Fruit fly (Drosophila melanogaster): ENCODE measurements around the gene CG7215.

The CG7215 gene

dm6 chr3R:18121385-18122151, 45.5 kb downstream of the CG7215 start (continued):
- TF ChIP-seq dimm (GFP tag; IDR thresholded peaks at IDR 0.05) (no peak), Ets97D (GFP tag; optimal IDR thresholded peaks at IDR 0.05) (no peak), CG12155 (GFP tag; optimal IDR thresholded peaks at IDR 0.05) (no peak), emc (GFP tag; optimal IDR thresholded peaks at IDR 0.05) (no peak), CkIIα-i1 (GFP tag; IDR thresholded peaks at IDR 0.05) (no peak), Fer3 (tag; optimal IDR thresholded peaks at IDR 0.05) (no peak), Fer1 (GFP tag; optimal IDR thresholded peaks at IDR 0.05) (no peak), btn (GFP tag; optimal IDR thresholded peaks at IDR 0.05) (no peak), CG13894 (tag; optimal IDR thresholded peaks at IDR 0.05) (no peak), dan (GFP tag; IDR thresholded peaks at IDR 0.05) (no peak), zfh1 (GFP tag; IDR thresholded peaks at IDR 0.05) (no peak), jigr1 (GFP tag; IDR thresholded peaks at IDR 0.05) (no peak), nom (GFP tag; optimal IDR thresholded peaks at IDR 0.05) (no peak), CG9215 (GFP tag; IDR thresholded peaks at IDR 0.05) (no peak), H2.0 (GFP tag; IDR thresholded peaks at IDR 0.05) (no peak), Jarid2 (GFP tag; optimal IDR thresholded peaks at IDR 0.05) (peak; percentile 91), Side (GFP tag; optimal IDR thresholded peaks at IDR 0.05) (no peak), CG1832 (GFP tag; optimal IDR thresholded peaks at IDR 0.05) (no peak), CG10543 (GFP tag; optimal IDR thresholded peaks at IDR 0.05) (peak; percentile 49), ara (GFP tag; IDR thresholded peaks at IDR 0.05) (no peak), Eip74EF (GFP tag; optimal IDR thresholded peaks at IDR 0.05) (no peak), bcd (GFP tag; optimal IDR thresholded peaks at IDR 0.05) (no peak), croc (GFP tag; conservative IDR thresholded peaks at IDR 0.05) (no peak), bbx (GFP tag; IDR thresholded peaks at IDR 0.05; ENCODE audit: partially characterized antibody) (peak; percentile 42; the same call in 1 of the 2 replicates), nerfin-2 (GFP tag; IDR thresholded peaks at IDR 0.05; ENCODE audit: partially characterized antibody) (no peak), Hey (tag; optimal IDR thresholded peaks at IDR 0.05) (peak; percentile 44), al (GFP tag; IDR thresholded peaks at IDR 0.05) (no peak), CG17361 (GFP tag; IDR thresholded peaks at IDR 0.05) (no peak), Hmx (GFP tag; optimal IDR thresholded peaks at IDR 0.05) (no peak), CG9797 (GFP tag; optimal IDR thresholded peaks at IDR 0.05) (no peak), bab2 (GFP tag; optimal IDR thresholded peaks at IDR 0.05) (no peak), klu (GFP tag; IDR thresholded peaks at IDR 0.05) (no peak), Ravus (GFP tag; IDR thresholded peaks at IDR 0.05) (no peak), CG15479 (GFP tag; optimal IDR thresholded peaks at IDR 0.05) (no peak), Aef1 (GFP tag; IDR thresholded peaks at IDR 0.05) (no peak), CG6175 (GFP tag; IDR thresholded peaks at IDR 0.05) (no peak), CG10654 (GFP tag; optimal IDR thresholded peaks at IDR 0.05) (no peak), CG4707 (GFP tag; optimal IDR thresholded peaks at IDR 0.05) (no peak), CG10147 (GFP tag; optimal IDR thresholded peaks at IDR 0.05) (no peak), CG1529 (GFP tag; optimal IDR thresholded peaks at IDR 0.05) (no peak), Optix (GFP tag; IDR thresholded peaks at IDR 0.05) (no peak), cad (GFP tag; optimal IDR thresholded peaks at IDR 0.05) (peak; percentile 31), CG3065 (GFP tag; optimal IDR thresholded peaks at IDR 0.05) (no peak), CG5180 (GFP tag; optimal IDR thresholded peaks at IDR 0.05) (no peak), BEAF-32 (GFP tag; optimal IDR thresholded peaks at IDR 0.05) (no peak), ash1 (GFP tag; optimal IDR thresholded peaks at IDR 0.05) (no peak), crol (GFP tag; IDR thresholded peaks at IDR 0.05) (peak; percentile 16; the same call in 1 of the 2 replicates), repo (GFP tag; optimal IDR thresholded peaks at IDR 0.05) (no peak), mam (GFP tag; optimal IDR thresholded peaks at IDR 0.05) (no peak), Taf1 (GFP tag; IDR thresholded peaks at IDR 0.05) (no peak), rib (GFP tag; IDR thresholded peaks at IDR 0.05) (no peak)
